Worm (Caenorhabditis elegans) whole organism, dauer: ENCODE measurements around the gene F53E4.1.
"Not testable (repeated sequence)": the region's sequence is repeated elsewhere in the genome, so short reads cannot be mapped to it uniquely, and the experiment has no call there.

Source experiments
- unc-62 ChIP-seq: sonication (generic microtip); optimal IDR thresholded peaks from 2 replicates; lab custom pipeline; 2017; ENCODE audit warnings: missing biosample characterization, missing genetic modification reagents, missing genetic modification characterization

F53E4.1 gene

ce11 chrV:15673707-15674106 is 5.6 kb upstream of the F53E4.1 start, which contains the start of gene nhr-51:
TSS of gene nhr-51 (plus strand) at chrV:15674007.
- no peak for TF ChIP-seq unc-62

- not testable (repeated sequence) for TF ChIP-seq unc-62
Measured at ce11 chrV:15670139-15670538, 2.0 kb upstream of the F53E4.1 start, which contains the start of gene K06B4.15. TSS of gene K06B4.15 (plus strand) at chrV:15670439.

- TF ChIP-seq unc-62 = no peak
Measured at ce11 chrV:15668870-15669269, 770 bp upstream of the F53E4.1 start, which contains the start of gene K06B4.4. TSS of gene K06B4.4 (plus strand) at chrV:15669170.

ce11 chrV:15666718-15667117 is 1.4 kb downstream of the F53E4.1 start:
- no peak for TF ChIP-seq unc-62

ce11 chrV:15664053-15664661 is 3.9 kb downstream of the F53E4.1 start:
- no peak for TF ChIP-seq unc-62

- TF ChIP-seq unc-62 = no peak
Measured at ce11 chrV:15661580-15661979, 6.5 kb downstream of the F53E4.1 start.

- no peak for TF ChIP-seq unc-62
Measured at ce11 chrV:15661003-15661402, 7.1 kb downstream of the F53E4.1 start.

ce11 chrV:15658262-15659060 is 9.6 kb downstream of the F53E4.1 start:
- no peak for TF ChIP-seq unc-62

ce11 chrV:15654124-15654523 is 14.0 kb downstream of the F53E4.1 start, which contains the start of gene F53E4.2:
TSS of gene F53E4.2 (plus strand) at chrV:15654424.
- no peak for TF ChIP-seq unc-62

ce11 chrV:15652147-15652546 is 16.0 kb downstream of the F53E4.1 start:
- TF ChIP-seq unc-62 = no peak

ce11 chrV:15650167-15650566 is 17.9 kb downstream of the F53E4.1 start, which contains the start of gene sru-42:
TSS of gene sru-42 (plus strand) at chrV:15650467.
- no peak for TF ChIP-seq unc-62

ce11 chrV:15647536-15648085 is 20.5 kb downstream of the F53E4.1 start, which contains the start of the genes C55A1.7 and C55A1.6:
TSS of gene C55A1.7 (minus strand) at chrV:15647636.
TSS of gene C55A1.6 (plus strand) at chrV:15648035.
- TF ChIP-seq unc-62 = not testable (repeated sequence)

- no peak for TF ChIP-seq unc-62
Measured at ce11 chrV:15644575-15644974, 23.5 kb downstream of the F53E4.1 start, which contains the start of gene str-23. TSS of gene str-23 (plus strand) at chrV:15644875.

ce11 chrV:15643192-15643591 is 24.9 kb downstream of the F53E4.1 start, which contains the start of gene C55A1.4:
TSS of gene C55A1.4 (minus strand) at chrV:15643292.
- TF ChIP-seq unc-62 = not testable (repeated sequence)

ce11 chrV:15638853-15639252 is 29.2 kb downstream of the F53E4.1 start, which contains the start of gene srz-44:
TSS of gene srz-44 (minus strand) at chrV:15638953.
- TF ChIP-seq unc-62 = no peak

- no peak for TF ChIP-seq unc-62
Measured at ce11 chrV:15629543-15629942, 38.6 kb downstream of the F53E4.1 start, which contains the start of gene str-248. TSS of gene str-248 (minus strand) at chrV:15629643.

ce11 chrV:15625561-15625960 is 42.5 kb downstream of the F53E4.1 start, which contains the start of gene C55A1.11:
TSS of gene C55A1.11 (plus strand) at chrV:15625861.
- no peak for TF ChIP-seq unc-62
